Fruit fly (Drosophila melanogaster): ENCODE data around the gene Nedd4.

Nedd4 gene

dm6 chr3L:17533745-17534144, 3.9 kb downstream of the Nedd4 start:
- TF ChIP-seq CG13287 (GFP tag; IDR thresholded peaks at IDR 0.05; ENCODE audit: partially characterized antibody) (no peak), fru (optimal IDR thresholded peaks at IDR 0.05) (no peak), jumu (GFP tag; optimal IDR thresholded peaks at IDR 0.05) (no peak), tna (GFP tag; IDR thresholded peaks at IDR 0.05; ENCODE audit: partially characterized antibody) (no peak), CG7963 (GFP tag; IDR thresholded peaks at IDR 0.05; ENCODE audit: partially characterized antibody) (no peak), Hr39 (optimal IDR thresholded peaks at IDR 0.05) (no peak), CG6791 (GFP tag; IDR thresholded peaks at IDR 0.05; ENCODE audit: partially characterized antibody) (no peak), CG8388 (GFP tag; optimal IDR thresholded peaks at IDR 0.05) (no peak), CG18764 (GFP tag; optimal IDR thresholded peaks at IDR 0.05) (no peak), CG31441 (GFP tag; IDR thresholded peaks at IDR 0.05) (no peak), CG5245 (GFP tag; optimal IDR thresholded peaks at IDR 0.05) (no peak), Hr51 (GFP tag; optimal IDR thresholded peaks at IDR 0.05) (no peak), CG8765 (GFP tag; IDR thresholded peaks at IDR 0.05) (no peak)

- TF ChIP-seq CG11085 (GFP tag; IDR thresholded peaks at IDR 0.05) (no peak), tgo (GFP tag; IDR thresholded peaks at IDR 0.05) (no peak), otp (GFP tag; IDR thresholded peaks at IDR 0.05) (0 out of 3 replicates have a peak, but pooled peaks have one; percentile 16), ac (GFP tag; optimal IDR thresholded peaks at IDR 0.05) (no peak), slbo (GFP tag; IDR thresholded peaks at IDR 0.05) (0 out of 2 replicates have a peak, but pooled peaks have one; percentile 33), phol (tag; optimal IDR thresholded peaks at IDR 0.05) (no peak), usp (GFP tag; optimal IDR thresholded peaks at IDR 0.05) (no peak), fru (optimal IDR thresholded peaks at IDR 0.05) (no peak), CG13624 (GFP tag; optimal IDR thresholded peaks at IDR 0.05) (no peak), trem (tag; optimal IDR thresholded peaks at IDR 0.05) (no peak), CG15269 (tag; optimal IDR thresholded peaks at IDR 0.05) (no peak), CG17361 (GFP tag; IDR thresholded peaks at IDR 0.05) (no peak), CG33213 (GFP tag; optimal IDR thresholded peaks at IDR 0.05) (no peak), CG34224 (GFP tag; IDR thresholded peaks at IDR 0.05; ENCODE audit: partially characterized antibody) (no peak), zen (tag; optimal IDR thresholded peaks at IDR 0.05) (peak; percentile 43), CG31224 (GFP tag; IDR thresholded peaks at IDR 0.05) (no peak), bowl (GFP tag; IDR thresholded peaks at IDR 0.05) (no peak), CG3163 (GFP tag; optimal IDR thresholded peaks at IDR 0.05) (no peak), ato (GFP tag; IDR thresholded peaks at IDR 0.05; ENCODE audit: partially characterized antibody) (no peak), Adf1 (GFP tag; IDR thresholded peaks at IDR 0.05) (no peak), HmgZ (tag; optimal IDR thresholded peaks at IDR 0.05) (no peak), az2 (GFP tag; optimal IDR thresholded peaks at IDR 0.05) (no peak), nerfin-2 (GFP tag; IDR thresholded peaks at IDR 0.05; ENCODE audit: partially characterized antibody) (no peak), CG32767 (GFP tag; IDR thresholded peaks at IDR 0.05) (no peak), Side (GFP tag; optimal IDR thresholded peaks at IDR 0.05) (no peak), CG7357 (GFP tag; IDR thresholded peaks at IDR 0.05) (no peak), peb (GFP tag; IDR thresholded peaks at IDR 0.05) (no peak), bbx (GFP tag; IDR thresholded peaks at IDR 0.05; ENCODE audit: partially characterized antibody) (no peak), Gsc (GFP tag; IDR thresholded peaks at IDR 0.05) (no peak), unc-4 (GFP tag; IDR thresholded peaks at IDR 0.05; ENCODE audit: partially characterized antibody) (no peak), Sry-β (GFP tag; optimal IDR thresholded peaks at IDR 0.05) (no peak), sqz (GFP tag; optimal IDR thresholded peaks at IDR 0.05) (no peak), Stat92E (GFP tag; optimal IDR thresholded peaks at IDR 0.05) (no peak), lola (GFP tag; optimal IDR thresholded peaks at IDR 0.05) (no peak), Sry-δ (GFP tag; optimal IDR thresholded peaks at IDR 0.05) (no peak), odd (GFP tag; optimal IDR thresholded peaks at IDR 0.05) (no peak), vvl (GFP tag; IDR thresholded peaks at IDR 0.05) (peak; percentile 48; the same call in 1 of the 2 replicates), CG10543 (GFP tag; optimal IDR thresholded peaks at IDR 0.05) (no peak), ash1 (GFP tag; optimal IDR thresholded peaks at IDR 0.05) (no peak)
Observed at dm6 chr3L:17534396-17534795, 4.5 kb downstream of the Nedd4 start.
